Worm (Caenorhabditis elegans): ENCODE measurements around the gene nhr-37.
A peak's percentile ranks its signal among the peaks of the same experiment; 100 is the strongest.

The nhr-37 gene

DNA sequence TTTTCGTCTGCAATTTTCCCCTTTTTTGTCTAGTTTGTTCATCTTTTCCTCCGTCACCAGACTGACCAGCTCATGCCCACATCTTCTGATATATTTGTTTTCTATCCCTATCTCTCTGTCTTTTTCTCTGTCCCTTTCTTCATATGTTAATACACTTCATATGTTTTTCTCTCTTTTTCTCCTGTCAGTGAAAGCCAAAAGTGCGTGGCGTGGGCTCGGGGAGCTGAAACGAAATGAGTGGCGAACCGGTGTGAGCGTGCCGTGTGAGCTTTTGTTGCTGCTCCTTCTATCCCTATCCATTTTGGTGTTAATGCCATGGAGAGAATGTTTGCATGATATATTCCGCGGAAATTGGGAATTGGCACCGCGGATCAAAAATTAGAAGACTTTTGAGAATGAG lies 9.9 kb downstream of the nhr-37 start:
- TF ChIP-seq F26F4.8 (GFP tag; conservative IDR thresholded peaks at IDR 0.05) (no peak), lin-38 (GFP tag; IDR thresholded peaks at IDR 0.05) (no peak), mes-2 (tag; optimal IDR thresholded peaks at IDR 0.05; ENCODE audit: poor library complexity, severe bottlenecking) (no peak), mdl-1 (tag; optimal IDR thresholded peaks at IDR 0.05) (no peak), set-16 (GFP tag; IDR thresholded peaks at IDR 0.05) (no peak), R02D3.7 (tag; optimal IDR thresholded peaks at IDR 0.05) (no peak), lin-15B (tag; optimal IDR thresholded peaks at IDR 0.05) (no peak), aha-1 (tag) (peak; percentile 83)

DNA sequence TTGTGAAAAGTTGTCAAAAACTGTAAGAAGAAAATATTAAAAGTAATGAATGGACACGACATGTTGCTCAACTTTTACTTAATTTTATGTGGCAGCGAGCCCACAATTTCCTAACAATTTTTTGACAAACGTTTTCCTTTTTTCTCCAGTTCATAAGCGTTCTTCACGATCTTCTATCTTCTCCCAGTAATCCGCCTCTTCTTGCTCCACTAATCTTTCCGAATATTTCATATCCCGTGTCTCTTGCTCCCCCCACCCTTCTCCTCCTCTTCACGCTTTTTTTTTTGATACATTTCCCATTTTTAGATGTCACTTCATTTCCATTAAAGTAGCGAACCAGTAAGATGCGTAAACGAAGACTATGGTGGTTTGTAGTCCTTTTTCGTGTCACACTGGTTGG lies 10.9 kb downstream of the nhr-37 start, which contains the start of gene scd-2:
Gene scd-2, plus strand, starts transcription at position 301 of the 400 bp plus-strand sequence.
- TF ChIP-seq tag-97 (GFP tag; IDR thresholded peaks at IDR 0.05) (no peak), zip-11 (GFP tag; IDR thresholded peaks at IDR 0.05) (no peak), lin-39 (tag; optimal IDR thresholded peaks at IDR 0.05) (no peak), snpc-1.2 (GFP tag; IDR thresholded peaks at IDR 0.05) (no peak), mdl-1 (tag; optimal IDR thresholded peaks at IDR 0.05) (no peak), daf-8 (GFP tag; IDR thresholded peaks at IDR 0.05) (no peak), nhr-42 (GFP tag; IDR thresholded peaks at IDR 0.05) (no peak), nhr-111 (GFP tag; optimal IDR thresholded peaks at IDR 0.05) (no peak), ceh-62 (tag; optimal IDR thresholded peaks at IDR 0.05) (no peak), nhr-10 (tag; optimal IDR thresholded peaks at IDR 0.05) (no peak), unc-130 (GFP tag; optimal IDR thresholded peaks at IDR 0.05) (no peak), hlh-30 (tag; optimal IDR thresholded peaks at IDR 0.05; ENCODE audit: insufficient read depth) (no peak), dve-1 (tag; optimal IDR thresholded peaks at IDR 0.05; ENCODE audit: insufficient read depth) (no peak)

DNA sequence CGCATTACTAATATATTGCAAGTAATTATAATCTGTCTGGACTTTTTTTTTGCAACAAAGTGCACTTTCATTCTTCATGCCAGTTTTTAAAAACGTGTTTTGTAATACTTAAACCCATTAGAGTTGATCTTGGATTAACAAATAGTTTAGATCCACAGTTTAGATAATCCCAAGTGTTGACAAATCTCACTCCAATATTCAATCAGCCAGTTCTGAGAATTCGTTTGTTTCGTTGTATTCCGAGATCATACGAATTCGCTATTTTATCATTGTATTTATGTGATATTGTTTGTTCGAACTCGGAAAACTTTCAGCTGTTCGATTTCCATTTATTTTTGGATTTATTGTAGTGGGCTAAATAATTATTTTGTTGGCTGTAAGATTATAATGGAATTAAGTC lies 23.8 kb downstream of the nhr-37 start:
- TF ChIP-seq snpc-4 (tag; optimal IDR thresholded peaks at IDR 0.05) (no peak), lin-1 (GFP tag; IDR thresholded peaks at IDR 0.05) (no peak), zfp-2 (tag; optimal IDR thresholded peaks at IDR 0.05) (no peak), tra-1 (GFP tag; IDR thresholded peaks at IDR 0.05) (no peak), ces-1 (GFP tag; optimal IDR thresholded peaks at IDR 0.05) (no peak), ceh-82 (tag; optimal IDR thresholded peaks at IDR 0.05) (no peak), zag-1 (tag; optimal IDR thresholded peaks at IDR 0.05) (no peak), mdt-29 (GFP tag; IDR thresholded peaks at IDR 0.05) (no peak), dmd-9 (GFP tag; IDR thresholded peaks at IDR 0.05) (no peak), spr-3 (GFP tag; optimal IDR thresholded peaks at IDR 0.05) (no peak), zfp-3 (GFP tag; conservative IDR thresholded peaks at IDR 0.05) (no peak), lin-15B (tag; optimal IDR thresholded peaks at IDR 0.05) (no peak), lin-13 (GFP tag; optimal IDR thresholded peaks at IDR 0.05) (no peak), aha-1 (tag) (no peak), dmd-8 (GFP tag; IDR thresholded peaks at IDR 0.05) (no peak), egl-27 (tag; optimal IDR thresholded peaks at IDR 0.05) (no peak), nhr-25 (tag; optimal IDR thresholded peaks at IDR 0.05; ENCODE audit: borderline replicate concordance, insufficient read depth) (no peak), F26F4.8 (GFP tag; conservative IDR thresholded peaks at IDR 0.05) (no peak), daf-12 (tag; optimal IDR thresholded peaks at IDR 0.05) (no peak), nhr-11 (tag; optimal IDR thresholded peaks at IDR 0.05) (no peak)

DNA sequence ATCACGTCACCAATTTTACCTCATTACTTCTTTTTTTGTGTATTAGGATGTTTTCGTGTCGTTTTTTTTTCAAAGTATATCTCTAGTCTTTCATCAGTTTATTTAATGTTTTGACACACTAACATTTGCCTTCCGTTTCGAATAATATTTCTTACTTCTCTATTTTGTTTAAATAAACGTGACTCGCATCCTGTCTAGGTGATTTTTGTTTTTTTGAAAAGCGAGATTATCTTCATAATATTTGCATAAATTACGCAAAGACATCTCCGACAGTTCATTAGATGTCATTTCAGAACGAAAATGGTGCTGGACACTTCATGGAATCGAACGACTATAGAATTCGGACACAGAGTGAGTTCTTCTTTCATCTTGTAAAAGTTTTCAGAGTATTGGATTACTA lies 27.3 kb downstream of the nhr-37 start, which contains the start of gene T10H9.1:
Gene T10H9.1, plus strand, starts transcription at position 301 of the 400 bp plus-strand sequence.
- no peak for TF ChIP-seq rbr-2 (tag; optimal IDR thresholded peaks at IDR 0.05)
- peak in 1 of 2 experiments; percentile 49 for TF ChIP-seq unc-62 (GFP tag; optimal IDR thresholded peaks at IDR 0.05 in 1 of 2)
- no peak for TF ChIP-seq unc-62 (tag; optimal IDR thresholded peaks at IDR 0.05)

All from whole organism, L4 larva.